Worm (Caenorhabditis elegans): Measurements from ENCODE around the gene srxa-6.

Gene srxa-6

ce11 chrV:20785050-20785847 lies 50.5 kb downstream of the srxa-6 start:
- TF ChIP-seq unc-62 (GFP tag; optimal IDR thresholded peaks at IDR 0.05), result no peak

Data from whole organism, dauer.